Worm (Caenorhabditis elegans) whole organism, young adult: Measurements from ENCODE around the gene haao-1.

Source experiments
- F22D6.2 ChIP-seq: sonication (generic microtip); optimal IDR thresholded peaks from 2 replicates; lab custom pipeline; 2016; ENCODE audit warnings: mild to moderate bottlenecking, missing genetic modification characterization, missing compliant biosample characterization
- F39B2.1 ChIP-seq: fragments of 200-800 bp; sonication (Bioruptor generic); IDR thresholded peaks from 2 replicates; pipeline ENCODE4 v1.3.6; 2022; ENCODE audit warnings: missing genetic modification reagents, missing genetic modification characterization, missing compliant biosample characterization
- Y53G8AR.9 ChIP-seq: fragments of 200-800 bp; sonication (Bioruptor generic); conservative IDR thresholded peaks from 2 replicates; pipeline ENCODE4 v1.3.6; 2022; ENCODE audit warnings: missing genetic modification reagents, missing genetic modification characterization, missing compliant biosample characterization
- Y56A3A.18 ChIP-seq: fragments of 200-800 bp; sonication (Bioruptor generic); IDR thresholded peaks from 2 replicates; pipeline ENCODE4 v1.3.6; 2022; ENCODE audit warnings: missing genetic modification reagents, missing genetic modification characterization, missing compliant biosample characterization
- Y67H2A.10 ChIP-seq: fragments of 200-800 bp; sonication (Bioruptor generic); conservative IDR thresholded peaks from 2 replicates; pipeline ENCODE4 v1.3.6; 2022; ENCODE audit warnings: missing genetic modification reagents, missing genetic modification characterization, missing compliant biosample characterization
- ZK185.1 ChIP-seq: sonication (generic microtip); optimal IDR thresholded peaks from 2 replicates; lab custom pipeline; 2016; ENCODE audit warnings: mild to moderate bottlenecking, missing genetic modification characterization, missing compliant biosample characterization; ENCODE audit not compliant: poor library complexity, severe bottlenecking
- athp-1 ChIP-seq: sonication (generic microtip); optimal IDR thresholded peaks from 2 replicates; lab custom pipeline; 2017; ENCODE audit warnings: mild to moderate bottlenecking, missing genetic modification characterization, missing compliant biosample characterization
- attf-3 ChIP-seq: fragments of 200-800 bp; sonication (Bioruptor generic); conservative IDR thresholded peaks from 2 replicates; pipeline ENCODE4 v1.3.6; 2022; ENCODE audit warnings: missing genetic modification reagents, missing genetic modification characterization, missing compliant biosample characterization
- bed-1 ChIP-seq: fragments of 200-800 bp; sonication (Bioruptor generic); IDR thresholded peaks from 2 replicates; pipeline ENCODE4 v1.3.6; 2022; ENCODE audit warnings: missing genetic modification reagents, missing genetic modification characterization, missing compliant biosample characterization
- bed-2 ChIP-seq: fragments of 200-800 bp; sonication (Bioruptor generic); IDR thresholded peaks from 2 replicates; pipeline ENCODE4 v1.3.6; 2022; ENCODE audit warnings: missing genetic modification reagents, missing genetic modification characterization, missing compliant biosample characterization
- ceh-100 ChIP-seq: fragments of 200-800 bp; sonication (Bioruptor generic); IDR thresholded peaks from 2 replicates; pipeline ENCODE4 v1.3.6; 2022; ENCODE audit warnings: missing genetic modification reagents, missing genetic modification characterization, missing compliant biosample characterization
- ceh-27 ChIP-seq: fragments of 200-800 bp; sonication (Bioruptor generic); optimal IDR thresholded peaks from 2 replicates; lab custom pipeline; 2018; ENCODE audit warnings: mild to moderate bottlenecking, missing genetic modification characterization, moderate library complexity, missing compliant biosample characterization
- ceh-40 ChIP-seq: fragments of 200-800 bp; sonication (Bioruptor generic); IDR thresholded peaks from 2 replicates; pipeline ENCODE4 v1.3.6; 2022; ENCODE audit warnings: missing genetic modification characterization, missing compliant biosample characterization
- ceh-79 ChIP-seq: sonication (generic microtip); optimal IDR thresholded peaks from 2 replicates; lab custom pipeline; 2017; ENCODE audit warnings: mild to moderate bottlenecking, missing genetic modification characterization, missing compliant biosample characterization
- dox-1 ChIP-seq: fragments of 200-800 bp; sonication (Bioruptor generic); IDR thresholded peaks from 2 replicates; pipeline ENCODE4 v1.3.6; 2022; ENCODE audit warnings: missing genetic modification reagents, missing genetic modification characterization, missing compliant biosample characterization
- dpff-1 ChIP-seq: sonication (generic microtip); optimal IDR thresholded peaks from 2 replicates; lab custom pipeline; 2017; ENCODE audit warnings: mild to moderate bottlenecking, missing genetic modification characterization, missing compliant biosample characterization
- ets-4 ChIP-seq: fragments of 200-800 bp; sonication (Bioruptor generic); optimal IDR thresholded peaks from 2 replicates; lab custom pipeline; 2018; ENCODE audit warnings: mild to moderate bottlenecking, missing genetic modification characterization, missing compliant biosample characterization
- fkh-3 ChIP-seq: sonication (generic microtip); optimal IDR thresholded peaks from 2 replicates; lab custom pipeline; 2016; ENCODE audit warnings: mild to moderate bottlenecking, missing genetic modification characterization, missing compliant biosample characterization
- hlh-12 ChIP-seq: sonication (generic microtip); optimal IDR thresholded peaks from 2 replicates; lab custom pipeline; 2016; ENCODE audit warnings: missing genetic modification characterization, missing compliant biosample characterization
- hmg-1.2 ChIP-seq: fragments of 200-800 bp; sonication (Bioruptor generic); IDR thresholded peaks from 2 replicates; pipeline ENCODE4 v1.3.6; 2022; ENCODE audit warnings: missing genetic modification reagents, missing genetic modification characterization, missing compliant biosample characterization
- hmg-20 ChIP-seq: fragments of 200-800 bp; sonication (Bioruptor generic); IDR thresholded peaks from 2 replicates; pipeline ENCODE4 v1.3.6; 2022; ENCODE audit warnings: missing genetic modification reagents, missing genetic modification characterization, missing compliant biosample characterization
- let-607 ChIP-seq, 2 experiments: fragments of 200-800 bp in 1 of 2; sonication (Bioruptor generic) in 1 of 2; sonication (generic microtip) in 1 of 2; optimal IDR thresholded peaks; 2 replicates each; lab custom pipeline; 2016 to 2018; ENCODE audit warnings: mild to moderate bottlenecking in 2 of 2, missing compliant biosample characterization in 2 of 2, missing genetic modification characterization in 2 of 2, moderate library complexity in 2 of 2, missing genotype in 1 of 2
- lin-26 ChIP-seq: fragments of 200-800 bp; sonication (Bioruptor generic); IDR thresholded peaks from 2 replicates; pipeline ENCODE4 v1.3.6; 2022; ENCODE audit warnings: missing genetic modification reagents, missing genetic modification characterization, missing compliant biosample characterization
- lsl-1 ChIP-seq: fragments of 200-800 bp; sonication (Bioruptor generic); optimal IDR thresholded peaks from 2 replicates; lab custom pipeline; 2018; ENCODE audit warnings: mild to moderate bottlenecking, missing genetic modification characterization, moderate library complexity, missing compliant biosample characterization
- lsy-27 ChIP-seq: sonication (generic microtip); optimal IDR thresholded peaks from 2 replicates; lab custom pipeline; 2017; ENCODE audit warnings: missing genetic modification characterization, mild to moderate bottlenecking, missing compliant biosample characterization, antibody characterized with exemption, missing genotype, borderline replicate concordance; ENCODE audit not compliant: insufficient read depth
- mel-28 ChIP-seq: sonication (generic microtip); optimal IDR thresholded peaks from 2 replicates; lab custom pipeline; 2016; ENCODE audit warnings: borderline replicate concordance, mild to moderate bottlenecking, missing genetic modification characterization, missing compliant biosample characterization
- mxl-1 ChIP-seq: sonication (generic microtip); optimal IDR thresholded peaks from 2 replicates; lab custom pipeline; 2016; ENCODE audit warnings: missing genetic modification characterization, missing compliant biosample characterization
- nfyb-1 ChIP-seq: fragments of 200-800 bp; sonication (Bioruptor generic); IDR thresholded peaks from 2 replicates; pipeline ENCODE4 v1.3.6; 2022; ENCODE audit warnings: missing genetic modification reagents, missing genetic modification characterization, missing compliant biosample characterization
- nhr-120 ChIP-seq: fragments of 200-800 bp; sonication (Bioruptor generic); IDR thresholded peaks from 2 replicates; pipeline ENCODE4 v1.3.6; 2022; ENCODE audit warnings: missing genetic modification characterization, missing compliant biosample characterization
- nhr-179 ChIP-seq: sonication (generic microtip); optimal IDR thresholded peaks from 2 replicates; lab custom pipeline; 2016; ENCODE audit warnings: mild to moderate bottlenecking, missing genetic modification characterization, missing compliant biosample characterization
- pbrm-1 ChIP-seq: fragments of 200-800 bp; sonication (Bioruptor generic); IDR thresholded peaks from 2 replicates; pipeline ENCODE4 v1.3.6; 2022; ENCODE audit warnings: missing genetic modification reagents, missing genetic modification characterization, missing compliant biosample characterization
- snpc-1.1 ChIP-seq: sonication (generic microtip); optimal IDR thresholded peaks from 2 replicates; lab custom pipeline; 2017; ENCODE audit warnings: missing genetic modification characterization, mild to moderate bottlenecking, missing compliant biosample characterization, antibody characterized with exemption, moderate library complexity, missing genotype, missing genetic modification reagents; ENCODE audit not compliant: insufficient read depth
- snpc-1.3 ChIP-seq: sonication (generic microtip); optimal IDR thresholded peaks from 2 replicates; lab custom pipeline; 2017; ENCODE audit warnings: missing genetic modification characterization, mild to moderate bottlenecking, missing compliant biosample characterization, antibody characterized with exemption, moderate library complexity, missing genotype, missing genetic modification reagents; ENCODE audit not compliant: insufficient read depth
- snpc-3.4 ChIP-seq: sonication (generic microtip); optimal IDR thresholded peaks from 2 replicates; lab custom pipeline; 2017; ENCODE audit warnings: missing genetic modification characterization, mild to moderate bottlenecking, missing compliant biosample characterization, antibody characterized with exemption, moderate library complexity, missing genotype, missing genetic modification reagents
- tbp1 ChIP-seq: fragments of 200-800 bp; sonication (Bioruptor generic); optimal IDR thresholded peaks from 2 replicates; lab custom pipeline; 2018; ENCODE audit warnings: mild to moderate bottlenecking, missing genetic modification characterization, missing compliant biosample characterization
- unc-62 ChIP-seq: fragments of 150-350 bp; optimal IDR thresholded peaks from 2 replicates; lab custom pipeline; 2014; ENCODE audit warnings: missing biosample characterization, missing genetic modification reagents, missing genetic modification characterization
- zim-3 ChIP-seq: sonication (generic microtip); optimal IDR thresholded peaks from 2 replicates; lab custom pipeline; 2017; ENCODE audit warnings: mild to moderate bottlenecking, missing genetic modification characterization, moderate library complexity, missing compliant biosample characterization

Gene haao-1

DNA sequence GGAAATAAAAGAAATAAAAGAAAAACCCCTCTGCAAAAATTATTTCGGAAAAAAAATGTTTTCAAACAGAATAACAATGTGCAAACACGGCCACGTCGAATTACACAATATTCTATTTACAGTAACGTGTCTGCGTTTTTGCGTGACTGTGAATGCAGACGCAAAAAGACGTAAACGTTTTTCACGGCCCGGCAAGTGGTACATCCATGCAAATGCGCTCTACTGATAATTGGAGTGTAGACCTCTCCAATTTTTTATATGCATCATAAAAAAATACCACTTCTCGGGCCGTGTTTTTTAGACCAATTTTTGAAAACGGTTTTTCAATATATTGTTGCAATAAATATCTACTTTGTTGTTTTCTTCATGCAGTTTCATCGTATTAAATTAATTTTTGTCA lies 44.7 kb downstream of the haao-1 start, which contains the start of gene nstp-10 (continued):
- TF ChIP-seq athp-1 (tag; lab: Kevin White, UChicago) = peak; percentile 88
- no peak for TF ChIP-seq ets-4 (GFP tag; lab: Kevin White, UChicago)
- peak; percentile 94 for TF ChIP-seq pbrm-1 (GFP tag; lab: Robert Waterston, UW)
- TF ChIP-seq ceh-40 (GFP tag; lab: Robert Waterston, UW) = no peak
- no peak for TF ChIP-seq mxl-1
- TF ChIP-seq dox-1 (GFP tag; lab: Robert Waterston, UW) = peak; percentile 97
- peak; percentile 62; the same call in 1 of the 2 replicates for TF ChIP-seq bed-2 (GFP tag; lab: Robert Waterston, UW)
- TF ChIP-seq attf-3 (GFP tag; lab: Robert Waterston, UW) = 0 out of 2 replicates have a peak, but pooled peaks have one; percentile 43
- peak; percentile 68; the same call in 1 of the 2 replicates for TF ChIP-seq Y53G8AR.9
- TF ChIP-seq ceh-27 (GFP tag; lab: Kevin White, UChicago) = peak; percentile 85
- peak; percentile 94 for TF ChIP-seq snpc-1.3 (tag; lab: Kevin White, UChicago)
- peak; percentile 77 for TF ChIP-seq nfyb-1 (GFP tag; lab: Robert Waterston, UW)
- TF ChIP-seq hlh-12 (tag; lab: Kevin White, UChicago) = no peak

ce11 chrV:9550313-9550712 lies 45.6 kb downstream of the haao-1 start, which contains the start of gene ehbp-1:
ehbp-1 (plus strand) TSS chrV:9550644.
- no peak for TF ChIP-seq lsy-27 (tag; lab: Kevin White, UChicago)
- no peak for TF ChIP-seq fkh-3 (tag; lab: Kevin White, UChicago)
- no peak for TF ChIP-seq lin-26 (GFP tag; lab: Robert Waterston, UW)
- TF ChIP-seq pbrm-1 (GFP tag; lab: Robert Waterston, UW) = 0 out of 2 replicates have a peak, but pooled peaks have one; percentile 27
- TF ChIP-seq ceh-100 (GFP tag; lab: Robert Waterston, UW) = no peak
- TF ChIP-seq hmg-1.2 (GFP tag; lab: Robert Waterston, UW) = 0 out of 2 replicates have a peak, but pooled peaks have one; percentile 6
- no peak for TF ChIP-seq lsl-1 (GFP tag; lab: Kevin White, UChicago)
- TF ChIP-seq, all 124 proteins: peak for 2

DNA sequence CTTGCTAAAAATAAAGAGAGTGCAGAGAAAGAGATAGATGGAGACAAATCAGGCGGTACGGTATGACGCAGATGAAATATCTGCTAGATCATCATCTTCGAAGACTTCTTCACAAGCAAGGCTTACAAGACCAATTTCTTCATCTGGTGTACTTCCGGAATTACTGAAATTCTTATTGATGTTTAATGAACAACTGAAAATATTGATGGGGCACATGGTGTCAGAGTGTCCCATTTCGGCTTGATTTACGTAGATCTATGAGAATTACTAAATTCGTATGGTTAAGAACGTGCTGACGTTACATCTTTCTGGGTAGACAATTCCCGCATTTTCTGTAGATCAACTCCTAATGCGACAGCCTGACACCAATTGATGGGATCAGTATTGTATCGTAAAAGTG lies 52.0 kb downstream of the haao-1 start:
- TF ChIP-seq ZK185.1 (tag; lab: Kevin White, UChicago) (no peak), F39B2.1 (GFP tag; lab: Robert Waterston, UW) (no peak), unc-62 (no peak), let-607 (tag; optimal IDR thresholded peaks at IDR 0.05; lab: Kevin White, UChicago) (no peak), Y56A3A.18 (GFP tag; lab: Robert Waterston, UW) (no peak), snpc-1.1 (tag; lab: Kevin White, UChicago) (no peak), snpc-3.4 (no peak), zim-3 (tag; lab: Kevin White, UChicago) (no peak), ceh-79 (tag; lab: Kevin White, UChicago) (no peak), mel-28 (tag; lab: Kevin White, UChicago) (no peak), bed-1 (GFP tag; lab: Robert Waterston, UW) (no peak), nhr-120 (GFP tag; lab: Robert Waterston, UW) (no peak), F22D6.2 (tag; lab: Kevin White, UChicago) (no peak), dpff-1 (tag; lab: Kevin White, UChicago) (no peak), tbp1 (GFP tag; lab: Kevin White, UChicago) (no peak), hmg-20 (GFP tag; lab: Robert Waterston, UW) (no peak), nhr-179 (tag; lab: Kevin White, UChicago) (no peak), Y67H2A.10 (GFP tag; lab: Robert Waterston, UW) (no peak)
